Worm (Caenorhabditis elegans) whole organism, L4 larva: Measurements from ENCODE around the gene Y39A1A.21.
A peak's percentile ranks its signal among the peaks of the same experiment; 100 is the strongest.

ENCODE experiments used
- F37D6.2 ChIP-seq: sonication (generic microtip); optimal IDR thresholded peaks from 2 replicates; lab custom pipeline; 2016; ENCODE audit warnings: mild to moderate bottlenecking, missing genetic modification characterization, missing compliant biosample characterization
- F49E8.2 ChIP-seq: sonication (generic microtip); optimal IDR thresholded peaks from 2 replicates; lab custom pipeline; 2016; ENCODE audit warnings: missing compliant biosample characterization, mild to moderate bottlenecking, missing genetic modification characterization, borderline replicate concordance
- T20F7.1 ChIP-seq: fragments of 200-800 bp; sonication (Bioruptor generic); optimal IDR thresholded peaks from 2 replicates; lab custom pipeline; 2018; ENCODE audit warnings: mild to moderate bottlenecking, missing genetic modification characterization, missing compliant biosample characterization
- Y5F2A.4 ChIP-seq: fragments of 200-800 bp; sonication (Bioruptor generic); optimal IDR thresholded peaks from 2 replicates; lab custom pipeline; 2018; ENCODE audit warnings: mild to moderate bottlenecking, missing genetic modification characterization, missing compliant biosample characterization
- ZK337.2 ChIP-seq: fragments of 200-800 bp; sonication (Bioruptor generic); IDR thresholded peaks from 2 replicates; pipeline ENCODE4 v1.3.6; 2022; ENCODE audit warnings: missing genetic modification reagents, missing genetic modification characterization, missing compliant biosample characterization
- aha-1 ChIP-seq: fragments of 150-350 bp; peaks from one replicate; lab custom pipeline; 2014; ENCODE audit warnings: missing biosample characterization, missing genetic modification characterization
- ama-1 ChIP-seq: fragments of 150-350 bp; optimal IDR thresholded peaks from 2 replicates; lab custom pipeline; 2014; ENCODE audit warnings: inconsistent platforms, mixed read lengths
- arid-1 ChIP-seq: fragments of 200-800 bp; sonication (Bioruptor generic); conservative IDR thresholded peaks from 2 replicates; pipeline ENCODE4 v1.3.6; 2022; ENCODE audit warnings: missing genetic modification reagents, missing genetic modification characterization, missing compliant biosample characterization
- attf-4 ChIP-seq: sonication (generic microtip); optimal IDR thresholded peaks from 3 replicates; lab custom pipeline; 2017; ENCODE audit warnings: missing biosample characterization, missing genetic modification characterization
- ceh-20 ChIP-seq: fragments of 200-800 bp; sonication (Bioruptor generic); IDR thresholded peaks from 2 replicates; pipeline ENCODE4 v1.3.6; 2022; ENCODE audit warnings: missing genetic modification reagents, missing genetic modification characterization, missing compliant biosample characterization
- ceh-32 ChIP-seq: sonication (generic microtip); optimal IDR thresholded peaks from 2 replicates; lab custom pipeline; 2016; ENCODE audit warnings: mild to moderate bottlenecking, missing genetic modification characterization, missing compliant biosample characterization; ENCODE audit not compliant: poor library complexity
- ceh-44 ChIP-seq: fragments of 200-800 bp; sonication (Bioruptor generic); IDR thresholded peaks from 2 replicates; pipeline ENCODE4 v1.3.6; 2022; ENCODE audit warnings: missing genetic modification reagents, missing genetic modification characterization, missing compliant biosample characterization
- cey-2 ChIP-seq: sonication (generic microtip); optimal IDR thresholded peaks from 3 replicates; lab custom pipeline; 2017; ENCODE audit warnings: missing genetic modification characterization, mild to moderate bottlenecking, missing compliant biosample characterization, antibody characterized with exemption, borderline replicate concordance; ENCODE audit not compliant: insufficient read depth
- daf-12 ChIP-seq: fragments of 150-350 bp; optimal IDR thresholded peaks from 2 replicates; lab custom pipeline; 2014; ENCODE audit warnings: missing biosample characterization, missing genetic modification reagents, missing genetic modification characterization
- daf-16 ChIP-seq, 3 experiments: sonication (generic microtip); optimal IDR thresholded peaks; 2 replicates each; lab custom pipeline; 2016 to 2017; ENCODE audit warnings: missing genetic modification characterization in 3 of 3, missing genetic modification reagents in 3 of 3, mild to moderate bottlenecking in 2 of 3, missing compliant biosample characterization in 2 of 3, missing biosample characterization in 1 of 3, moderate library complexity in 1 of 3
- dpl-1 ChIP-seq: fragments of 150-350 bp; optimal IDR thresholded peaks from 2 replicates; lab custom pipeline; 2014; ENCODE audit warnings: missing biosample characterization, missing genetic modification reagents, missing genetic modification characterization
- dve-1 ChIP-seq: sonication (generic microtip); optimal IDR thresholded peaks from 2 replicates; lab custom pipeline; 2017; ENCODE audit warnings: antibody characterized with exemption, mild to moderate bottlenecking, missing genetic modification characterization, missing compliant biosample characterization; ENCODE audit not compliant: insufficient read depth
- egl-27 ChIP-seq: sonication (generic microtip); optimal IDR thresholded peaks from 3 replicates; lab custom pipeline; 2017; ENCODE audit warnings: missing biosample characterization, missing genetic modification reagents, missing genetic modification characterization
- fkh-10 ChIP-seq: fragments of 150-350 bp; optimal IDR thresholded peaks from 2 replicates; lab custom pipeline; 2014; ENCODE audit warnings: missing biosample characterization, missing genetic modification reagents, missing genetic modification characterization
- fos-1 ChIP-seq: fragments of 150-350 bp; optimal IDR thresholded peaks from 2 replicates; lab custom pipeline; 2014; ENCODE audit warnings: missing biosample characterization, missing genetic modification characterization
- hif-1 ChIP-seq, 2 experiments: sonication (generic microtip); optimal IDR thresholded peaks; 2 replicates each; lab custom pipeline; 2016 to 2017; ENCODE audit warnings: missing compliant biosample characterization in 2 of 2, missing genetic modification characterization in 2 of 2, missing genetic modification reagents in 2 of 2, missing genotype in 2 of 2, mild to moderate bottlenecking in 1 of 2
- lim-7 ChIP-seq: fragments of 200-800 bp; sonication (Bioruptor generic); IDR thresholded peaks from 2 replicates; pipeline ENCODE4 v1.3.6; 2022; ENCODE audit warnings: missing genetic modification characterization, missing compliant biosample characterization
- lin-38 ChIP-seq: fragments of 200-800 bp; sonication (Bioruptor generic); IDR thresholded peaks from 2 replicates; pipeline ENCODE4 v1.3.6; 2022; ENCODE audit warnings: missing genetic modification reagents, missing genetic modification characterization, missing compliant biosample characterization
- lin-39 ChIP-seq: fragments of 150-350 bp; optimal IDR thresholded peaks from 2 replicates; lab custom pipeline; 2014; ENCODE audit warnings: missing biosample characterization, missing genetic modification reagents, missing genetic modification characterization
- lir-3 ChIP-seq: sonication (generic microtip); optimal IDR thresholded peaks from 2 replicates; lab custom pipeline; 2016; ENCODE audit warnings: mild to moderate bottlenecking, missing genetic modification characterization, missing compliant biosample characterization
- madf-5 ChIP-seq, 2 experiments: fragments of 200-800 bp; sonication (Bioruptor generic); IDR thresholded peaks; 2 replicates each; pipeline ENCODE4 v1.3.6; 2022; ENCODE audit warnings: missing compliant biosample characterization in 2 of 2, missing genetic modification characterization in 2 of 2
- mep-1 ChIP-seq: fragments of 150-350 bp; sonication (generic microtip); optimal IDR thresholded peaks from 3 replicates; lab custom pipeline; 2014; ENCODE audit warnings: missing biosample characterization, missing genetic modification characterization
- mxl-2 ChIP-seq: fragments of 200-800 bp; sonication (Bioruptor generic); conservative IDR thresholded peaks from 2 replicates; pipeline ENCODE4 v1.3.6; 2022; ENCODE audit warnings: missing genetic modification reagents, missing genetic modification characterization, missing compliant biosample characterization
- mxl-3 ChIP-seq: fragments of 200-800 bp; sonication (Bioruptor generic); optimal IDR thresholded peaks from 2 replicates; lab custom pipeline; 2018; ENCODE audit warnings: mild to moderate bottlenecking, missing genetic modification characterization, missing compliant biosample characterization
- nhr-10 ChIP-seq: fragments of 150-350 bp; optimal IDR thresholded peaks from 2 replicates; lab custom pipeline; 2014; ENCODE audit warnings: missing biosample characterization, missing genetic modification characterization
- nhr-11 ChIP-seq: fragments of 150-350 bp; optimal IDR thresholded peaks from 2 replicates; lab custom pipeline; 2014; ENCODE audit warnings: missing biosample characterization, missing genetic modification characterization
- nhr-111 ChIP-seq: fragments of 200-800 bp; sonication (Bioruptor generic); optimal IDR thresholded peaks from 2 replicates; lab custom pipeline; 2018; ENCODE audit warnings: mild to moderate bottlenecking, missing genetic modification characterization, missing compliant biosample characterization
- nhr-237 ChIP-seq: sonication (generic microtip); optimal IDR thresholded peaks from 2 replicates; lab custom pipeline; 2017; ENCODE audit warnings: missing biosample characterization, missing genetic modification characterization
- nhr-25 ChIP-seq: sonication (generic microtip); optimal IDR thresholded peaks from 2 replicates; lab custom pipeline; 2017; ENCODE audit warnings: missing genetic modification characterization, mild to moderate bottlenecking, missing compliant biosample characterization, antibody characterized with exemption, moderate library complexity, borderline replicate concordance; ENCODE audit not compliant: insufficient read depth
- nhr-28 ChIP-seq: fragments of 150-350 bp; optimal IDR thresholded peaks from 2 replicates; lab custom pipeline; 2014; ENCODE audit warnings: missing biosample characterization, missing genetic modification characterization
- nhr-6 ChIP-seq: fragments of 150-350 bp; optimal IDR thresholded peaks from 2 replicates; lab custom pipeline; 2014; ENCODE audit warnings: missing biosample characterization, missing genetic modification characterization
- nhr-77 ChIP-seq: fragments of 150-350 bp; optimal IDR thresholded peaks from 2 replicates; lab custom pipeline; 2014; ENCODE audit warnings: missing biosample characterization, missing genetic modification characterization
- pha-4 ChIP-seq, 2 experiments: fragments of 150-350 bp in 1 of 2; fragments of 200-800 bp in 1 of 2; sonication (Bioruptor generic) in 1 of 2; IDR thresholded peaks in 1 of 2; optimal IDR thresholded peaks in 1 of 2; 2 replicates each; pipeline versions ENCODE4 v1.3.6 to Lab custom; 2014 to 2022; ENCODE audit warnings: missing genetic modification characterization in 2 of 2, missing genetic modification reagents in 2 of 2, missing biosample characterization in 1 of 2, missing compliant biosample characterization in 1 of 2
- php-3 ChIP-seq: fragments of 200-800 bp; sonication (Bioruptor generic); IDR thresholded peaks from 2 replicates; pipeline ENCODE4 v1.3.6; 2022; ENCODE audit warnings: missing genetic modification reagents, missing genetic modification characterization, missing compliant biosample characterization
- set-16 ChIP-seq: fragments of 200-800 bp; sonication (Bioruptor generic); IDR thresholded peaks from 2 replicates; pipeline ENCODE4 v1.3.6; 2022; ENCODE audit warnings: missing genetic modification reagents, missing genetic modification characterization, missing compliant biosample characterization
- skn-1 ChIP-seq: fragments of 150-350 bp; optimal IDR thresholded peaks from 2 replicates; lab custom pipeline; 2014; ENCODE audit warnings: missing biosample characterization, missing genetic modification characterization
- snpc-4 ChIP-seq: fragments of 150-350 bp; optimal IDR thresholded peaks from 2 replicates; lab custom pipeline; 2014; ENCODE audit warnings: missing biosample characterization, missing genetic modification characterization
- tag-97 ChIP-seq: fragments of 200-800 bp; sonication (Bioruptor generic); IDR thresholded peaks from 2 replicates; pipeline ENCODE4 v1.3.6; 2022; ENCODE audit warnings: missing genetic modification characterization, missing compliant biosample characterization
- unc-130 ChIP-seq: sonication (generic microtip); optimal IDR thresholded peaks from 2 replicates; lab custom pipeline; 2016; ENCODE audit warnings: missing genetic modification reagents, missing genetic modification characterization, missing compliant biosample characterization
- zag-1 ChIP-seq: fragments of 150-350 bp; optimal IDR thresholded peaks from 2 replicates; lab custom pipeline; 2014; ENCODE audit warnings: missing biosample characterization, missing genetic modification characterization
- zfp-2 ChIP-seq: sonication (generic microtip); optimal IDR thresholded peaks from 2 replicates; lab custom pipeline; 2016; ENCODE audit warnings: mild to moderate bottlenecking, missing genetic modification characterization, missing compliant biosample characterization
- zfp-3 ChIP-seq: fragments of 200-800 bp; sonication (Bioruptor generic); conservative IDR thresholded peaks from 2 replicates; pipeline ENCODE4 v1.3.6; 2022; ENCODE audit warnings: missing genetic modification reagents, missing genetic modification characterization, missing compliant biosample characterization
- zip-2 ChIP-seq: fragments of 150-350 bp; optimal IDR thresholded peaks from 2 replicates; lab custom pipeline; 2014; ENCODE audit warnings: missing biosample characterization, missing genetic modification characterization
- ztf-7 ChIP-seq: fragments of 150-350 bp; optimal IDR thresholded peaks from 2 replicates; lab custom pipeline; 2014; ENCODE audit warnings: missing biosample characterization, missing genetic modification characterization

Gene Y39A1A.21

DNA sequence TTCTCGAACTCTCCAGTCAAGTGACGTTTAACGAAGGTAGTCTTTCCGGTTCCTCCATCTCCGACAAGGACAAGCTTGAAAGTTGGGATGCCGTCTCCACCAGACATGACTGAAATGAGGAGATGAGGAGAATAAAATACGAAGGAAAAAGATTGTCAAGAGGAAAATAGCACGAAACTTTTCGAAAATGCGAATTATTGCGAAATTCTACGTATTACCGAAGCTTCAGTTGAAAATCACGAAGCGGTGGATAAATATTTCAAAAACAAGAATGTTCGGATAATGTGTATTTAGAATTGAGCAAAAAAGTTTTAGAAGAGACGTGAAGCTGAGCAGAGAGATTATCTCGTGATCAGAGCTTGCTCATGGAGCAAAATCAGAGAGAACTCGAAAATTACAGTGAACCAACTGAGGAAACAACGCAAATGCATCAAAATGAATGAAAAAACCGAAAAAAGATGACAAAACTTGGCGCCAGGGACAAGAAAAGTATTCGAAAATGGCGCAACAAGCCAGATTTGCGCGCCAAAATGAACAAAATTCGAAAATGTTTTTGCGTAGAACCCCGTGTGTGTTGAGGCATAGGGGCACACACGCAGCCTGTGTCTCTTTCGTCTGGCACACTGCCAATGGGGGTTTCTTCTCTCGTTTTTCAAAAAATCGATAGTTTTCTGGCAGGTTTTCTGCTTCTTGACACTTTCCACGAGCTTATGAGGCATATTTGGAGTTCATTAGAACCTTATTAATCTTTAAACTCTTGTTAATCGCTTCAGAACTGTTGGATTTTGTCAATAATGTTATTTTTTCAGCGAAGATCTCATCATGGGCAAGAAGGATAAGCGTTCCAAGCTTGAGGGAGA, 41.0 kb upstream of the Y39A1A.21 start, which contains the start of the genes ran-1 and dkc-1 (continued):
- TF ChIP-seq daf-16 (GFP tag; optimal IDR thresholded peaks at IDR 0.05; lab: Kevin White, UChicago): no peak
- TF ChIP-seq daf-16 (tag; optimal IDR thresholded peaks at IDR 0.05; lab: Kevin White, UChicago): peak; percentile 46
- no peak for TF ChIP-seq fkh-10 (GFP tag; lab: Kevin White, UChicago)
- no peak for TF ChIP-seq egl-27 (tag; lab: Kevin White, UChicago)
- TF ChIP-seq mxl-3 (GFP tag; lab: Kevin White, UChicago): peak; percentile 9
- TF ChIP-seq F49E8.2 (tag; lab: Kevin White, UChicago): peak; percentile 44
- no peak for TF ChIP-seq lim-7
- TF ChIP-seq zfp-2: no peak
- TF ChIP-seq mxl-2: no peak
- TF ChIP-seq madf-5 (GFP tag; IDR thresholded peaks at IDR 0.05; lab: Robert Waterston, UW): no peak
- TF ChIP-seq ztf-7 (tag; lab: Kevin White, UChicago): no peak
- TF ChIP-seq tag-97 (GFP tag; lab: Robert Waterston, UW): no peak
- no peak for TF ChIP-seq cey-2
- no peak for TF ChIP-seq attf-4
- no peak for TF ChIP-seq T20F7.1 (GFP tag; lab: Kevin White, UChicago)
- TF ChIP-seq pha-4 (GFP tag; IDR thresholded peaks at IDR 0.05; lab: Robert Waterston, UW): no peak
- TF ChIP-seq pha-4 (tag; optimal IDR thresholded peaks at IDR 0.05; lab: Kevin White, UChicago): peak; percentile 25
- TF ChIP-seq fos-1 (tag; lab: Kevin White, UChicago): no peak
- peak; percentile 13 for TF ChIP-seq nhr-25 (tag; lab: Kevin White, UChicago)
- TF ChIP-seq set-16 (GFP tag; lab: Robert Waterston, UW): no peak
- TF ChIP-seq ceh-44 (GFP tag; lab: Robert Waterston, UW): 0 out of 2 replicates have a peak, but pooled peaks have one; percentile 49
- no peak for TF ChIP-seq snpc-4 (tag; lab: Kevin White, UChicago)
- TF ChIP-seq unc-130 (GFP tag; lab: Kevin White, UChicago): peak; percentile 86
- TF ChIP-seq mep-1 (tag; lab: Kevin White, UChicago): peak; percentile 79
- no peak for TF ChIP-seq nhr-10 (tag; lab: Kevin White, UChicago)
- no peak for TF ChIP-seq nhr-77 (tag; lab: Kevin White, UChicago)
- TF ChIP-seq dve-1 (tag; lab: Kevin White, UChicago): peak; percentile 79
- TF ChIP-seq nhr-28 (tag; lab: Kevin White, UChicago): peak; percentile 54
- peak; percentile 68 for TF ChIP-seq nhr-11 (tag; lab: Kevin White, UChicago)
- TF ChIP-seq lin-38 (GFP tag; lab: Robert Waterston, UW): peak; percentile 86
- peak; percentile 27 for TF ChIP-seq ama-1 (lab: Kevin White, UChicago)
- peak; percentile 33 for TF ChIP-seq nhr-6
- TF ChIP-seq skn-1 (tag; lab: Kevin White, UChicago): no peak
- no peak for TF ChIP-seq zip-2 (tag; lab: Kevin White, UChicago)
- TF ChIP-seq aha-1 (tag; lab: Kevin White, UChicago): peak; percentile 98
- no peak for TF ChIP-seq ceh-32 (tag; lab: Kevin White, UChicago)
- peak; percentile 87 for TF ChIP-seq dpl-1 (GFP tag; lab: Kevin White, UChicago)
- TF ChIP-seq F37D6.2 (tag; lab: Kevin White, UChicago): peak; percentile 15
- TF ChIP-seq daf-12 (tag; lab: Kevin White, UChicago): no peak
- no peak for TF ChIP-seq ZK337.2 (GFP tag; lab: Robert Waterston, UW)
- TF ChIP-seq Y5F2A.4 (GFP tag; lab: Kevin White, UChicago): no peak
- TF ChIP-seq arid-1 (GFP tag; lab: Robert Waterston, UW): peak; percentile 39; the same call in 1 of the 2 replicates
- no peak for TF ChIP-seq php-3
- no peak for TF ChIP-seq lir-3
- no peak for TF ChIP-seq zfp-3 (GFP tag; lab: Robert Waterston, UW)
- no peak for TF ChIP-seq ceh-20
- no peak for TF ChIP-seq zag-1 (tag; lab: Kevin White, UChicago)
- TF ChIP-seq hif-1 (tag; optimal IDR thresholded peaks at IDR 0.05; lab: Kevin White, UChicago): peak in 1 of 2 experiments; percentile 54
- no peak for TF ChIP-seq lin-39 (tag; lab: Kevin White, UChicago)
- TF ChIP-seq nhr-111: no peak
- no peak for TF ChIP-seq nhr-237 (tag; lab: Kevin White, UChicago)
